Worm (Caenorhabditis elegans) whole organism, young adult: ENCODE data around the gene nhr-103.

Experiments
- C06A6.2 ChIP-seq: fragments of 200-800 bp; sonication (Bioruptor generic); conservative IDR thresholded peaks from 2 replicates; pipeline ENCODE4 v1.3.6; 2022; ENCODE audit warnings: missing genetic modification characterization, missing compliant biosample characterization
- F10E7.11 ChIP-seq: sonication (generic microtip); optimal IDR thresholded peaks from 2 replicates; lab custom pipeline; 2017; ENCODE audit warnings: mild to moderate bottlenecking, missing genetic modification characterization, moderate library complexity, missing compliant biosample characterization
- F23B12.7 ChIP-seq: sonication (generic microtip); optimal IDR thresholded peaks from 2 replicates; lab custom pipeline; 2017; ENCODE audit warnings: missing genetic modification characterization, mild to moderate bottlenecking, missing compliant biosample characterization, antibody characterized with exemption, moderate library complexity; ENCODE audit not compliant: insufficient read depth
- F49E8.2 ChIP-seq: sonication (generic microtip); optimal IDR thresholded peaks from 3 replicates; lab custom pipeline; 2017; ENCODE audit warnings: missing genetic modification characterization, mild to moderate bottlenecking, missing compliant biosample characterization, antibody characterized with exemption, moderate library complexity; ENCODE audit not compliant: insufficient read depth
- F52B5.7 ChIP-seq: sonication (generic microtip); optimal IDR thresholded peaks from 2 replicates; lab custom pipeline; 2016; ENCODE audit warnings: mild to moderate bottlenecking, missing genetic modification characterization, missing compliant biosample characterization
- F57A8.1 ChIP-seq: fragments of 200-800 bp; sonication (Bioruptor generic); optimal IDR thresholded peaks from 2 replicates; lab custom pipeline; 2018; ENCODE audit warnings: mild to moderate bottlenecking, missing genetic modification characterization, moderate library complexity, missing compliant biosample characterization
- K12H6.12 ChIP-seq: fragments of 200-800 bp; sonication (Bioruptor generic); optimal IDR thresholded peaks from 2 replicates; lab custom pipeline; 2018; ENCODE audit warnings: mild to moderate bottlenecking, missing genetic modification characterization, missing compliant biosample characterization
- ZK185.1 ChIP-seq: sonication (generic microtip); optimal IDR thresholded peaks from 2 replicates; lab custom pipeline; 2016; ENCODE audit warnings: mild to moderate bottlenecking, missing genetic modification characterization, missing compliant biosample characterization; ENCODE audit not compliant: poor library complexity, severe bottlenecking
- akir-1 ChIP-seq: fragments of 200-800 bp; sonication (Bioruptor generic); optimal IDR thresholded peaks from 2 replicates; lab custom pipeline; 2018; ENCODE audit warnings: mild to moderate bottlenecking, missing genetic modification characterization, moderate library complexity, missing compliant biosample characterization
- aptf-2 ChIP-seq: fragments of 200-800 bp; sonication (Bioruptor generic); conservative IDR thresholded peaks from 2 replicates; pipeline ENCODE4 v1.3.6; 2022; ENCODE audit warnings: missing genetic modification reagents, missing genetic modification characterization, missing compliant biosample characterization
- attf-5 ChIP-seq: fragments of 200-800 bp; sonication (Bioruptor generic); optimal IDR thresholded peaks from 2 replicates; lab custom pipeline; 2018; ENCODE audit warnings: mild to moderate bottlenecking, missing genetic modification characterization, missing compliant biosample characterization
- cebp-2 ChIP-seq: fragments of 200-800 bp; sonication (Bioruptor generic); IDR thresholded peaks from 2 replicates; pipeline ENCODE4 v1.3.6; 2022; ENCODE audit warnings: missing genetic modification characterization, missing compliant biosample characterization
- ceh-40 ChIP-seq: fragments of 200-800 bp; sonication (Bioruptor generic); IDR thresholded peaks from 2 replicates; pipeline ENCODE4 v1.3.6; 2022; ENCODE audit warnings: missing genetic modification characterization, missing compliant biosample characterization
- ceh-58 ChIP-seq: fragments of 200-800 bp; sonication (Bioruptor generic); IDR thresholded peaks from 2 replicates; pipeline ENCODE4 v1.3.6; 2022; ENCODE audit warnings: missing genetic modification characterization, missing compliant biosample characterization
- egl-44 ChIP-seq: fragments of 200-800 bp; sonication (Bioruptor generic); IDR thresholded peaks from 2 replicates; pipeline ENCODE4 v1.3.6; 2022; ENCODE audit warnings: missing genetic modification reagents, missing genetic modification characterization, missing compliant biosample characterization
- egrh-3 ChIP-seq: fragments of 200-800 bp; sonication (Bioruptor generic); IDR thresholded peaks from 2 replicates; pipeline ENCODE4 v1.3.6; 2022; ENCODE audit warnings: missing genetic modification reagents, missing genetic modification characterization, missing compliant biosample characterization
- ets-4 ChIP-seq: fragments of 200-800 bp; sonication (Bioruptor generic); optimal IDR thresholded peaks from 2 replicates; lab custom pipeline; 2018; ENCODE audit warnings: mild to moderate bottlenecking, missing genetic modification characterization, missing compliant biosample characterization
- gei-17 ChIP-seq: fragments of 200-800 bp; sonication (Bioruptor generic); optimal IDR thresholded peaks from 2 replicates; lab custom pipeline; 2018; ENCODE audit warnings: mild to moderate bottlenecking, missing genetic modification characterization, missing compliant biosample characterization
- hlh-12 ChIP-seq: sonication (generic microtip); optimal IDR thresholded peaks from 2 replicates; lab custom pipeline; 2016; ENCODE audit warnings: missing genetic modification characterization, missing compliant biosample characterization
- hsf-1 ChIP-seq: fragments of 200-800 bp; sonication (Bioruptor generic); IDR thresholded peaks from 2 replicates; pipeline ENCODE4 v1.3.6; 2022; ENCODE audit warnings: missing genetic modification reagents, missing genetic modification characterization, missing compliant biosample characterization
- lin-26 ChIP-seq: fragments of 200-800 bp; sonication (Bioruptor generic); IDR thresholded peaks from 2 replicates; pipeline ENCODE4 v1.3.6; 2022; ENCODE audit warnings: missing genetic modification reagents, missing genetic modification characterization, missing compliant biosample characterization
- madf-10 ChIP-seq: sonication (generic microtip); optimal IDR thresholded peaks from 2 replicates; lab custom pipeline; 2016; ENCODE audit warnings: mild to moderate bottlenecking, missing genetic modification characterization, missing compliant biosample characterization
- mcd-1 ChIP-seq: fragments of 200-800 bp; sonication (Bioruptor generic); IDR thresholded peaks from 2 replicates; pipeline ENCODE4 v1.3.6; 2022; ENCODE audit warnings: missing genetic modification reagents, missing genetic modification characterization, missing compliant biosample characterization
- nfya-1 ChIP-seq: sonication (generic microtip); optimal IDR thresholded peaks from 2 replicates; lab custom pipeline; 2017; ENCODE audit warnings: antibody characterized with exemption, missing compliant biosample characterization, missing genetic modification characterization, borderline replicate concordance; ENCODE audit not compliant: insufficient read depth
- nhr-179 ChIP-seq: sonication (generic microtip); optimal IDR thresholded peaks from 2 replicates; lab custom pipeline; 2016; ENCODE audit warnings: mild to moderate bottlenecking, missing genetic modification characterization, missing compliant biosample characterization
- nhr-27 ChIP-seq: fragments of 200-800 bp; sonication (Bioruptor generic); optimal IDR thresholded peaks from 2 replicates; lab custom pipeline; 2018; ENCODE audit warnings: mild to moderate bottlenecking, missing genetic modification characterization, moderate library complexity, missing compliant biosample characterization
- rpc-1 ChIP-seq, 2 experiments: fragments of 150-350 bp in 1 of 2; sonication (generic microtip) in 1 of 2; optimal IDR thresholded peaks; 2 replicates each; lab custom pipeline; 2014 to 2018; ENCODE audit warnings: missing biosample characterization in 1 of 2, missing genetic modification characterization in 1 of 2, missing genetic modification reagents in 1 of 2, missing genotype in 1 of 2
- sea-2 ChIP-seq: fragments of 200-800 bp; sonication (Bioruptor generic); IDR thresholded peaks from 2 replicates; pipeline ENCODE4 v1.3.6; 2022; ENCODE audit warnings: missing genetic modification characterization, missing compliant biosample characterization
- sptf-2 ChIP-seq: fragments of 200-800 bp; sonication (Bioruptor generic); optimal IDR thresholded peaks from 2 replicates; lab custom pipeline; 2018; ENCODE audit warnings: mild to moderate bottlenecking, missing genetic modification characterization, missing compliant biosample characterization
- tlf-1 ChIP-seq: fragments of 200-800 bp; sonication (Bioruptor generic); optimal IDR thresholded peaks from 2 replicates; lab custom pipeline; 2018; ENCODE audit warnings: mild to moderate bottlenecking, missing genetic modification characterization, missing compliant biosample characterization
- zim-3 ChIP-seq: sonication (generic microtip); optimal IDR thresholded peaks from 2 replicates; lab custom pipeline; 2017; ENCODE audit warnings: mild to moderate bottlenecking, missing genetic modification characterization, moderate library complexity, missing compliant biosample characterization
- ztf-25 ChIP-seq: fragments of 200-800 bp; sonication (Bioruptor generic); IDR thresholded peaks from 2 replicates; pipeline ENCODE4 v1.3.6; 2022; ENCODE audit warnings: missing genetic modification reagents, missing genetic modification characterization, missing compliant biosample characterization
- ztf-26 ChIP-seq: sonication (generic microtip); optimal IDR thresholded peaks from 2 replicates; lab custom pipeline; 2017; ENCODE audit warnings: missing genetic modification characterization, missing compliant biosample characterization
- ztf-6 ChIP-seq: fragments of 200-800 bp; sonication (Bioruptor generic); IDR thresholded peaks from 2 replicates; pipeline ENCODE4 v1.3.6; 2022; ENCODE audit warnings: missing genetic modification reagents, missing genetic modification characterization, missing compliant biosample characterization

Gene nhr-103

DNA sequence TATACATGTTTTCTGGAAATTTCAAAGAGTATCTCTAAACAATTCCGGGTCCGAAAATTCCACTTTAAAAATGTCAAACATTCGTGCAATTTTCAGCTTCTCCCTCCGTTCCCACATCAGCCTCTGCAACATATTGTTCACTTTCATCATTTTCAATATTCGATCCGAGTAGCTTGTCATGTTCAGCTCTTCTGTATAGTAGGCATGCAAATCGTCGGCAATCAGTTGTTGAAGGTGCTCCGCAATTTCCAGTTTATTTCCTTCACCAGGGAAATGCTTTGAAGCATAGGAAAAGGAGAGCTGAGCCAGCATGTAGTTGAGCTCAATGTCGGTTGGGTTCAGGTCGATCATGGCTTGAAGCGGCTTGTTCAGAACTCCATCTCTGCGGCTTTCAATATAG, 39.7 kb downstream of the nhr-103 start:
- TF ChIP-seq ceh-58 (GFP tag; lab: Robert Waterston, UW) (no peak), F10E7.11 (no peak), egl-44 (GFP tag; lab: Robert Waterston, UW) (no peak), ceh-40 (GFP tag; lab: Robert Waterston, UW) (no peak), ztf-6 (GFP tag; lab: Robert Waterston, UW) (no peak), nhr-179 (tag; lab: Kevin White, UChicago) (no peak), akir-1 (no peak), rpc-1 (optimal IDR thresholded peaks at IDR 0.05; lab: Kevin White, UChicago) (no peak), rpc-1 (tag; optimal IDR thresholded peaks at IDR 0.05; lab: Kevin White, UChicago) (no peak), F52B5.7 (tag; lab: Kevin White, UChicago) (no peak), madf-10 (no peak)

DNA sequence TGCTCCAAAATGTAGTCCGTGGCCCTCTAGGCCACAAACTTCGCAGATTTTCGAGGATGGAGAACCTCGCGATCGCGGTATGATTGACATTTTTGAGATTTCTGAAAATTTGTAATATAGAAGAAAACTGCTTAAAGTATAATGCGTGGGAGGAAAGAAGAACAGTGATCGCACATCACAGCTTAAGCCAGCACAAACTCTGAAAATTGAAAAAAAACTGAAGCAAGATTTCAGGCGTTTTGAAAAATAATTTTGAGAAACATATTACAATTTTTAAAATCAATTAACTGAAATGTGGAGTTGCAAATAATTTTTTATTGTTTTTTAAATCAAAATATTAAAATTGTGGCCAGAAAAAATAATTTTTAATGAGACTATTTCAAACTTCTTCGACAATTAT, 41.7 kb downstream of the nhr-103 start, which contains the start of gene nhr-275:
nhr-275 (minus strand) TSS at position 101 of the 400 bp plus-strand sequence.
- no peak for TF ChIP-seq sea-2
- no peak for TF ChIP-seq aptf-2 (GFP tag; lab: Robert Waterston, UW)
- no peak for TF ChIP-seq F57A8.1 (GFP tag; lab: Kevin White, UChicago)
- TF ChIP-seq gei-17 (GFP tag; lab: Kevin White, UChicago), result no peak
- no peak for TF ChIP-seq K12H6.12 (tag; lab: Kevin White, UChicago)
- TF ChIP-seq ets-4, result no peak
- no peak for TF ChIP-seq ZK185.1
- TF ChIP-seq tlf-1, result no peak
- TF ChIP-seq hlh-12, result no peak
- no peak for TF ChIP-seq ztf-25 (GFP tag; lab: Robert Waterston, UW)
- no peak for TF ChIP-seq F23B12.7 (tag; lab: Kevin White, UChicago)
- no peak for TF ChIP-seq C06A6.2 (GFP tag; lab: Robert Waterston, UW)
- TF ChIP-seq mcd-1, result no peak
- no peak for TF ChIP-seq attf-5 (GFP tag; lab: Kevin White, UChicago)
- TF ChIP-seq sptf-2 (GFP tag; lab: Kevin White, UChicago), result no peak
- TF ChIP-seq egrh-3 (GFP tag; lab: Robert Waterston, UW), result no peak

- no peak for TF ChIP-seq cebp-2
- no peak for TF ChIP-seq hsf-1 (GFP tag; lab: Robert Waterston, UW)
- TF ChIP-seq akir-1, result no peak
- TF ChIP-seq ztf-26 (tag; lab: Kevin White, UChicago), result no peak
Observed at ce11 chrV:2271750-2272149, 46.5 kb downstream of the nhr-103 start, which contains the start of gene Y5H2A.1. TSS of gene Y5H2A.1 (minus strand) at chrV:2271850.

- TF ChIP-seq lin-26 (GFP tag; lab: Robert Waterston, UW) (no peak), nfya-1 (no peak), hsf-1 (GFP tag; lab: Robert Waterston, UW) (no peak), sptf-2 (GFP tag; lab: Kevin White, UChicago) (no peak), zim-3 (tag; lab: Kevin White, UChicago) (no peak), nhr-27 (tag; lab: Kevin White, UChicago) (no peak), F49E8.2 (tag; lab: Kevin White, UChicago) (no peak)
Observed at ce11 chrV:2274253-2274892, 49.1 kb downstream of the nhr-103 start, which contains the start of the genes Y5H2A.4 and abu-4. TSS of gene Y5H2A.4 (minus strand) at chrV:2274353. TSS of gene abu-4 (plus strand) at chrV:2274842.
